Fruit fly (Drosophila melanogaster) whole organism: ENCODE results near the gene CG13062.

Experiments used
- CG8478 ChIP-seq: fragments of >200 bp; optimal IDR thresholded peaks from 2 replicates; lab custom pipeline; 2018; ENCODE audit warnings: inconsistent platforms
- Dll ChIP-seq: fragments of >200 bp; optimal IDR thresholded peaks from 2 replicates; lab custom pipeline; 2017
- EcR ChIP-seq, 2 experiments: fragments of >200 bp; optimal IDR thresholded peaks; 2 replicates each; lab custom pipeline; 2017; ENCODE audit warnings: missing biosample characterization in 2 of 2, missing genetic modification characterization in 2 of 2, missing genetic modification reagents in 2 of 2
- pan ChIP-seq: fragments of >200 bp; optimal IDR thresholded peaks from 2 replicates; lab custom pipeline; 2017
- psq ChIP-seq: fragments of >200 bp; optimal IDR thresholded peaks from 2 replicates; lab custom pipeline; 2017
- usp ChIP-seq: fragments of >200 bp; optimal IDR thresholded peaks from 2 replicates; lab custom pipeline; 2017; ENCODE audit warnings: missing biosample characterization, missing genetic modification characterization, mixed read lengths

dm6 chr3L:16328207-16328891 lies 14.3 kb downstream of the CG13062 start, which contains the start of gene CG13058:
- TF ChIP-seq Dll (no peak), EcR (GFP tag; optimal IDR thresholded peaks at IDR 0.05; lab: Kevin White, UChicago) (no peak), CG8478 (lab: Kevin White, UChicago) (no peak), psq (lab: Kevin White, UChicago) (no peak), usp (no peak), pan (lab: Kevin White, UChicago) (no peak)
